Fruit fly (Drosophila melanogaster) whole organism, embryonic: Measurements from ENCODE around the gene Nep6.

Experiments used
- Adf1 ChIP-seq: fragments of 200-800 bp; sonication (Bioruptor generic); IDR thresholded peaks from 2 replicates; pipeline ENCODE4 v1.3.6; 2022; ENCODE audit warnings: missing biosample characterization, missing genetic modification characterization
- Blimp-1 ChIP-seq: fragments of 200-800 bp; sonication (Bioruptor generic); optimal IDR thresholded peaks from 3 replicates; lab custom pipeline; 2018; ENCODE audit warnings: missing biosample characterization, missing genetic modification characterization, mild to moderate bottlenecking, moderate library complexity, missing genetic modification reagents
- CG10209 ChIP-seq: fragments of 200-800 bp; sonication (Bioruptor generic); optimal IDR thresholded peaks from 3 replicates; lab custom pipeline; 2017; ENCODE audit warnings: missing biosample characterization, mild to moderate bottlenecking, missing genetic modification characterization, missing genetic modification reagents
- CG11093 ChIP-seq: fragments of 200-800 bp; sonication (Bioruptor generic); IDR thresholded peaks from 3 replicates; pipeline ENCODE4 v1.3.6; 2022; ENCODE audit warnings: missing biosample characterization, missing genetic modification characterization
- CG11398 ChIP-seq: fragments of 200-800 bp; sonication (Bioruptor generic); optimal IDR thresholded peaks from 2 replicates; lab custom pipeline; 2016; ENCODE audit warnings: missing biosample characterization, missing genetic modification characterization
- CG12391 ChIP-seq: fragments of 200-800 bp; sonication (Bioruptor generic); optimal IDR thresholded peaks from 3 replicates; lab custom pipeline; 2018; ENCODE audit warnings: missing biosample characterization, mild to moderate bottlenecking, missing genetic modification characterization, moderate library complexity
- CG13894 ChIP-seq: fragments of 200-800 bp; sonication (Bioruptor generic); optimal IDR thresholded peaks from 3 replicates; lab custom pipeline; 2018; ENCODE audit warnings: missing biosample characterization, mild to moderate bottlenecking, missing genetic modification characterization, moderate library complexity
- CG1529 ChIP-seq: fragments of 200-800 bp; sonication (Bioruptor generic); optimal IDR thresholded peaks from 3 replicates; lab custom pipeline; 2018; ENCODE audit warnings: missing biosample characterization, missing genetic modification characterization
- CG15479 ChIP-seq: fragments of 200-800 bp; sonication (Bioruptor generic); optimal IDR thresholded peaks from 3 replicates; lab custom pipeline; 2019; ENCODE audit warnings: missing biosample characterization, mild to moderate bottlenecking, missing genetic modification characterization, moderate library complexity
- CG34422 ChIP-seq: fragments of 200-800 bp; sonication (Bioruptor generic); IDR thresholded peaks from 3 replicates; pipeline ENCODE4 v1.3.6; 2022; ENCODE audit warnings: missing biosample characterization, missing genetic modification characterization
- CG4328 ChIP-seq: fragments of 200-800 bp; sonication (Bioruptor generic); optimal IDR thresholded peaks from 3 replicates; lab custom pipeline; 2017; ENCODE audit warnings: missing biosample characterization, missing genetic modification reagents, missing genetic modification characterization
- CG5180 ChIP-seq: fragments of 200-800 bp; sonication (Bioruptor generic); optimal IDR thresholded peaks from 3 replicates; lab custom pipeline; 2017; ENCODE audit warnings: missing biosample characterization, missing genetic modification characterization, mild to moderate bottlenecking, moderate library complexity, missing genetic modification reagents
- CG6272 ChIP-seq: fragments of 200-800 bp; sonication (Bioruptor generic); IDR thresholded peaks from 2 replicates; pipeline ENCODE4 v1.3.6; 2022; ENCODE audit warnings: missing biosample characterization, missing genetic modification characterization
- CG6683 ChIP-seq: fragments of 200-800 bp; sonication (Bioruptor generic); optimal IDR thresholded peaks from 2 replicates; lab custom pipeline; 2017; ENCODE audit warnings: missing biosample characterization, mild to moderate bottlenecking, missing genetic modification characterization, missing genetic modification reagents
- CG7786 ChIP-seq: fragments of 200-800 bp; sonication (Bioruptor generic); optimal IDR thresholded peaks from 2 replicates; lab custom pipeline; 2016; ENCODE audit warnings: missing biosample characterization, missing genetic modification characterization
- CG7839 ChIP-seq: fragments of 200-800 bp; sonication (Bioruptor generic); optimal IDR thresholded peaks from 3 replicates; lab custom pipeline; 2018; ENCODE audit warnings: missing biosample characterization, mild to moderate bottlenecking, missing genetic modification characterization, moderate library complexity
- CG8290 ChIP-seq, 3 experiments: fragments of 200-800 bp; sonication (Bioruptor generic); optimal IDR thresholded peaks; 2 replicates each; lab custom pipeline; 2016 to 2019; ENCODE audit warnings: missing biosample characterization in 3 of 3, missing genetic modification characterization in 3 of 3, mild to moderate bottlenecking in 2 of 3, moderate library complexity in 1 of 3
- CG8478 ChIP-seq: fragments of >200 bp; optimal IDR thresholded peaks from 2 replicates; lab custom pipeline; 2018
- Fer2 ChIP-seq: fragments of 200-800 bp; sonication (Bioruptor generic); optimal IDR thresholded peaks from 2 replicates; lab custom pipeline; 2018; ENCODE audit warnings: missing biosample characterization, mild to moderate bottlenecking, missing genetic modification characterization, moderate library complexity
- MBD-R2 ChIP-seq: fragments of 200-800 bp; sonication (Bioruptor generic); IDR thresholded peaks from 2 replicates; pipeline ENCODE4 v1.3.6; 2022; ENCODE audit warnings: missing biosample characterization, missing genetic modification characterization
- Mes4 ChIP-seq: fragments of 200-800 bp; sonication (Bioruptor generic); optimal IDR thresholded peaks from 2 replicates; lab custom pipeline; 2016; ENCODE audit warnings: missing biosample characterization, missing genetic modification characterization
- NFAT ChIP-seq: fragments of 200-800 bp; sonication (Bioruptor generic); IDR thresholded peaks from 2 replicates; pipeline ENCODE4 v1.3.6; 2022; ENCODE audit warnings: missing biosample characterization, missing genetic modification characterization
- NK7.1 ChIP-seq: fragments of 200-800 bp; sonication (Bioruptor generic); optimal IDR thresholded peaks from 3 replicates; lab custom pipeline; 2016; ENCODE audit warnings: missing biosample characterization, missing genetic modification characterization
- Ptx1 ChIP-seq: fragments of 200-800 bp; sonication (Bioruptor generic); IDR thresholded peaks from 2 replicates; pipeline ENCODE4 v1.3.6; 2022; ENCODE audit warnings: missing biosample characterization, missing genetic modification characterization
- Rfx ChIP-seq: fragments of 200-800 bp; sonication (Bioruptor generic); IDR thresholded peaks from 2 replicates; pipeline ENCODE4 v1.3.6; 2022; ENCODE audit warnings: missing biosample characterization, missing genetic modification characterization
- Rx ChIP-seq: fragments of 200-800 bp; sonication (Bioruptor generic); IDR thresholded peaks from 2 replicates; pipeline ENCODE4 v1.3.6; 2022; ENCODE audit warnings: missing biosample characterization, missing genetic modification characterization
- Usf ChIP-seq: fragments of 200-800 bp; sonication (Bioruptor generic); optimal IDR thresholded peaks from 2 replicates; lab custom pipeline; 2017; ENCODE audit warnings: missing genotype, missing biosample characterization, missing genetic modification characterization
- Xrp1 ChIP-seq: fragments of 200-800 bp; sonication (Bioruptor generic); IDR thresholded peaks from 2 replicates; pipeline ENCODE4 v1.3.6; 2022; ENCODE audit warnings: missing biosample characterization, missing genetic modification characterization
- abd-A ChIP-seq: fragments of 200-800 bp; sonication (Bioruptor generic); optimal IDR thresholded peaks from 3 replicates; lab custom pipeline; 2019; ENCODE audit warnings: missing biosample characterization, mild to moderate bottlenecking, missing genetic modification characterization, moderate library complexity
- amos ChIP-seq: fragments of 200-800 bp; sonication (Bioruptor generic); IDR thresholded peaks from 2 replicates; pipeline ENCODE4 v1.3.6; 2022; ENCODE audit warnings: missing biosample characterization, missing genetic modification characterization; ENCODE audit not compliant: partially characterized antibody
- br ChIP-seq: fragments of >200 bp; optimal IDR thresholded peaks from 2 replicates; lab custom pipeline; 2017
- cas ChIP-seq: fragments of 200-800 bp; sonication (Bioruptor generic); IDR thresholded peaks from 2 replicates; pipeline ENCODE4 v1.3.6; 2022; ENCODE audit warnings: missing biosample characterization, missing genetic modification characterization
- cg ChIP-seq: fragments of 200-800 bp; sonication (Bioruptor generic); optimal IDR thresholded peaks from 3 replicates; lab custom pipeline; 2019; ENCODE audit warnings: missing biosample characterization, mild to moderate bottlenecking, missing genetic modification characterization, moderate library complexity
- crp ChIP-seq, 2 experiments: fragments of 200-800 bp; sonication (Bioruptor generic); optimal IDR thresholded peaks; 2 replicates in 1 of 2; 3 replicates in 1 of 2; lab custom pipeline; 2017; ENCODE audit warnings: missing biosample characterization in 2 of 2, missing genetic modification characterization in 2 of 2, mild to moderate bottlenecking in 1 of 2, moderate library complexity in 1 of 2
- dysf ChIP-seq: fragments of 200-800 bp; sonication (Bioruptor generic); IDR thresholded peaks from 3 replicates; pipeline ENCODE4 v1.3.6; 2022; ENCODE audit warnings: missing biosample characterization, missing genetic modification characterization
- ewg ChIP-seq: fragments of 200-800 bp; sonication (Bioruptor generic); optimal IDR thresholded peaks from 3 replicates; lab custom pipeline; 2017; ENCODE audit warnings: mild to moderate bottlenecking, missing biosample characterization, missing genetic modification reagents, missing genetic modification characterization
- exex ChIP-seq: fragments of 200-800 bp; sonication (Bioruptor generic); optimal IDR thresholded peaks from 4 replicates; lab custom pipeline; 2018; ENCODE audit warnings: missing biosample characterization, mild to moderate bottlenecking, missing genetic modification characterization, moderate library complexity
- fd3F ChIP-seq: fragments of 200-800 bp; sonication (Bioruptor generic); optimal IDR thresholded peaks from 2 replicates; lab custom pipeline; 2018; ENCODE audit warnings: missing biosample characterization, mild to moderate bottlenecking, missing genetic modification characterization, moderate library complexity
- gsb ChIP-seq: fragments of 200-800 bp; sonication (Bioruptor generic); IDR thresholded peaks from 2 replicates; pipeline ENCODE4 v1.3.6; 2022; ENCODE audit warnings: missing biosample characterization, missing genetic modification characterization
- lmd ChIP-seq: fragments of 200-800 bp; sonication (Bioruptor generic); IDR thresholded peaks from 2 replicates; pipeline ENCODE4 v1.3.6; 2022; ENCODE audit warnings: missing biosample characterization, missing genetic modification characterization
- lola ChIP-seq, 3 experiments: fragments of >200 bp in 2 of 3; fragments of 200-800 bp in 1 of 3; sonication (Bioruptor generic) in 1 of 3; optimal IDR thresholded peaks; 2 replicates each; lab custom pipeline; 2017 to 2019; ENCODE audit warnings: missing biosample characterization in 3 of 3, missing genetic modification characterization in 3 of 3, mild to moderate bottlenecking in 1 of 3, moderate library complexity in 1 of 3
- nmo ChIP-seq: fragments of 200-800 bp; sonication (Bioruptor generic); optimal IDR thresholded peaks from 2 replicates; lab custom pipeline; 2018; ENCODE audit warnings: missing biosample characterization, mild to moderate bottlenecking, missing genetic modification characterization, moderate library complexity
- onecut ChIP-seq: fragments of 200-800 bp; sonication (Bioruptor generic); IDR thresholded peaks from 2 replicates; pipeline ENCODE4 v1.3.6; 2022; ENCODE audit warnings: missing biosample characterization, missing genetic modification characterization
- pita ChIP-seq: fragments of 200-800 bp; sonication (Bioruptor generic); optimal IDR thresholded peaks from 2 replicates; lab custom pipeline; 2017; ENCODE audit warnings: missing biosample characterization, mild to moderate bottlenecking, missing genetic modification characterization
- repo ChIP-seq: fragments of 200-800 bp; sonication (Bioruptor generic); optimal IDR thresholded peaks from 2 replicates; lab custom pipeline; 2016; ENCODE audit warnings: missing biosample characterization, missing genetic modification characterization
- sob ChIP-seq: fragments of 200-800 bp; sonication (Bioruptor generic); IDR thresholded peaks from 2 replicates; pipeline ENCODE4 v1.3.6; 2022; ENCODE audit warnings: missing biosample characterization, missing genetic modification characterization
- ssp ChIP-seq: fragments of 200-800 bp; sonication (Bioruptor generic); IDR thresholded peaks from 2 replicates; pipeline ENCODE4 v1.3.6; 2022; ENCODE audit warnings: missing biosample characterization, missing genetic modification characterization
- sug ChIP-seq: fragments of 200-800 bp; optimal IDR thresholded peaks from 2 replicates; lab custom pipeline; 2019; ENCODE audit warnings: missing biosample characterization, mild to moderate bottlenecking, missing genetic modification characterization, moderate library complexity
- zf30C ChIP-seq: fragments of 200-800 bp; sonication (Bioruptor generic); optimal IDR thresholded peaks from 3 replicates; lab custom pipeline; 2018; ENCODE audit warnings: missing biosample characterization, mild to moderate bottlenecking, missing genetic modification characterization

The Nep6 gene

dm6 chrX:12755600-12756373, 45.7 kb upstream of the Nep6 start (continued):
- no peak for TF ChIP-seq CG13894 (tag; lab: Kevin White, UChicago)
- peak; percentile 53; the same call in 1 of the 2 replicates for TF ChIP-seq sob (GFP tag; lab: Robert Waterston, UW)
- peak; percentile 66 for TF ChIP-seq Rx (GFP tag; lab: Robert Waterston, UW)
- TF ChIP-seq ssp (GFP tag; lab: Robert Waterston, UW), result peak; percentile 66
- peak; percentile 75 for TF ChIP-seq CG7786
- no peak for TF ChIP-seq crp (GFP tag; optimal IDR thresholded peaks at IDR 0.05; lab: Kevin White, UChicago)
- TF ChIP-seq CG11093 (GFP tag; lab: Robert Waterston, UW), result peak; percentile 71; the same call in 2 of the 3 replicates
- peak; percentile 41 for TF ChIP-seq ewg (GFP tag; lab: Kevin White, UChicago)
- no peak for TF ChIP-seq amos
- TF ChIP-seq sug (tag; lab: Kevin White, UChicago), result peak; percentile 11
- TF ChIP-seq Mes4 (GFP tag; lab: Kevin White, UChicago), result no peak
- peak; percentile 79 for TF ChIP-seq nmo (GFP tag; lab: Kevin White, UChicago)
- peak in 1 of 3 experiments; percentile 41 for TF ChIP-seq lola (GFP tag; optimal IDR thresholded peaks at IDR 0.05; lab: Kevin White, UChicago)
- no peak for TF ChIP-seq zf30C (GFP tag; lab: Kevin White, UChicago)
- TF ChIP-seq NK7.1 (GFP tag; lab: Kevin White, UChicago), result no peak
- no peak for TF ChIP-seq CG11398 (GFP tag; lab: Kevin White, UChicago)
- peak; percentile 59; the same call in 2 of the 3 replicates for TF ChIP-seq CG34422 (GFP tag; lab: Robert Waterston, UW)
- peak; percentile 82 for TF ChIP-seq NFAT (GFP tag; lab: Robert Waterston, UW)
- TF ChIP-seq gsb (GFP tag; lab: Robert Waterston, UW), result peak; percentile 66
- no peak for TF ChIP-seq CG1529 (GFP tag; lab: Kevin White, UChicago)
- TF ChIP-seq CG4328 (GFP tag; lab: Kevin White, UChicago), result no peak
- peak; percentile 88 for TF ChIP-seq lmd
- peak; percentile 84 for TF ChIP-seq CG7839
- TF ChIP-seq pita (GFP tag; lab: Kevin White, UChicago), result no peak
- no peak for TF ChIP-seq CG8290 (GFP tag; optimal IDR thresholded peaks at IDR 0.05; lab: Kevin White, UChicago)
- TF ChIP-seq CG8290 (tag; optimal IDR thresholded peaks at IDR 0.05; lab: Kevin White, UChicago), result peak in 1 of 2 experiments; percentile 78
- peak; percentile 51 for TF ChIP-seq cas (GFP tag; lab: Robert Waterston, UW)
- peak; percentile 86 for TF ChIP-seq Ptx1 (GFP tag; lab: Robert Waterston, UW)
- TF ChIP-seq dysf, result peak; percentile 84
- peak; percentile 83 for TF ChIP-seq Usf
- TF ChIP-seq fd3F (GFP tag; lab: Kevin White, UChicago), result peak; percentile 77
- no peak for TF ChIP-seq br (lab: Kevin White, UChicago)
- no peak for TF ChIP-seq CG15479 (GFP tag; lab: Kevin White, UChicago)
- TF ChIP-seq CG8478, result no peak
- no peak for TF ChIP-seq cg (GFP tag; lab: Kevin White, UChicago)
- peak; percentile 91 for TF ChIP-seq CG10209
- TF ChIP-seq onecut, result no peak
- peak; percentile 30 for TF ChIP-seq Blimp-1 (GFP tag; lab: Kevin White, UChicago)
- TF ChIP-seq abd-A (tag; lab: Kevin White, UChicago), result peak; percentile 39
- TF ChIP-seq exex (tag; lab: Kevin White, UChicago), result no peak
- no peak for TF ChIP-seq repo (GFP tag; lab: Kevin White, UChicago)
- TF ChIP-seq MBD-R2 (GFP tag; lab: Robert Waterston, UW), result peak; percentile 9; the same call in 1 of the 2 replicates
- peak; percentile 91 for TF ChIP-seq Rfx (GFP tag; lab: Robert Waterston, UW)
- peak; percentile 45 for TF ChIP-seq CG12391 (tag; lab: Kevin White, UChicago)
- peak; percentile 97 for TF ChIP-seq Adf1
- no peak for TF ChIP-seq CG5180 (GFP tag; lab: Kevin White, UChicago)
- TF ChIP-seq CG6683, result no peak
- peak; percentile 63; the same call in 1 of the 2 replicates for TF ChIP-seq Xrp1 (GFP tag; lab: Robert Waterston, UW)
- TF ChIP-seq CG6272 (GFP tag; lab: Robert Waterston, UW), result peak; percentile 71
- no peak for TF ChIP-seq Fer2 (tag; lab: Kevin White, UChicago)
